Worm (Caenorhabditis elegans) whole organism, L3 larva: ENCODE data around the gene R11E3.19.

Source experiments
- R02D3.7 ChIP-seq: fragments of 150-350 bp; optimal IDR thresholded peaks from 2 replicates; lab custom pipeline; 2014; ENCODE audit warnings: missing biosample characterization, missing genetic modification characterization
- ZK546.5 ChIP-seq: sonication (generic microtip); optimal IDR thresholded peaks from 2 replicates; lab custom pipeline; 2017; ENCODE audit warnings: missing biosample characterization, missing genetic modification characterization
- aly-2 ChIP-seq: fragments of 150-350 bp; optimal IDR thresholded peaks from 2 replicates; lab custom pipeline; 2014; ENCODE audit warnings: missing biosample characterization, missing genetic modification characterization
- ceh-16 ChIP-seq: sonication (generic microtip); optimal IDR thresholded peaks from 2 replicates; lab custom pipeline; 2017; ENCODE audit warnings: missing biosample characterization, missing genetic modification characterization
- ceh-28 ChIP-seq: fragments of 150-350 bp; optimal IDR thresholded peaks from 2 replicates; lab custom pipeline; 2014; ENCODE audit warnings: missing biosample characterization, missing genetic modification reagents, missing genetic modification characterization
- ceh-82 ChIP-seq: fragments of 150-350 bp; optimal IDR thresholded peaks from 2 replicates; lab custom pipeline; 2014; ENCODE audit warnings: missing biosample characterization, missing genetic modification characterization
- ceh-9 ChIP-seq: sonication (generic microtip); optimal IDR thresholded peaks from 2 replicates; lab custom pipeline; 2018; ENCODE audit warnings: missing biosample characterization, missing genetic modification characterization
- daf-12 ChIP-seq: fragments of 150-350 bp; optimal IDR thresholded peaks from 2 replicates; lab custom pipeline; 2014; ENCODE audit warnings: missing biosample characterization, missing genetic modification reagents, missing genetic modification characterization
- egl-27 ChIP-seq: sonication (generic microtip); optimal IDR thresholded peaks from 4 replicates; lab custom pipeline; 2017; ENCODE audit warnings: missing biosample characterization, missing genetic modification reagents, missing genetic modification characterization
- egl-5 ChIP-seq: fragments of 150-350 bp; optimal IDR thresholded peaks from 2 replicates; lab custom pipeline; 2017; ENCODE audit warnings: missing biosample characterization, missing genetic modification reagents, missing genetic modification characterization, inconsistent platforms
- elt-1 ChIP-seq: fragments of 150-350 bp; optimal IDR thresholded peaks from 2 replicates; lab custom pipeline; 2014; ENCODE audit warnings: missing biosample characterization, missing genetic modification characterization
- elt-2 ChIP-seq: sonication (generic microtip); optimal IDR thresholded peaks from 2 replicates; lab custom pipeline; 2016; ENCODE audit warnings: missing genetic modification reagents, mild to moderate bottlenecking, missing genetic modification characterization, missing compliant biosample characterization
- elt-3 ChIP-seq, 3 experiments: fragments of 150-350 bp in 1 of 3; sonication (generic microtip) in 2 of 3; optimal IDR thresholded peaks; 2 replicates in 2 of 3; 4 replicates in 1 of 3; lab custom pipeline; 2014 to 2017; ENCODE audit warnings: missing biosample characterization in 3 of 3, missing genetic modification characterization in 3 of 3
- eor-1 ChIP-seq, 2 experiments: fragments of 150-350 bp; optimal IDR thresholded peaks; 2 replicates each; lab custom pipeline; 2014 to 2018; ENCODE audit warnings: missing biosample characterization in 2 of 2, missing genetic modification characterization in 2 of 2
- fkh-10 ChIP-seq: sonication (generic microtip); optimal IDR thresholded peaks from 2 replicates; lab custom pipeline; 2017; ENCODE audit warnings: missing biosample characterization, missing genetic modification reagents, missing genetic modification characterization
- fkh-2 ChIP-seq: fragments of 150-350 bp; optimal IDR thresholded peaks from 2 replicates; lab custom pipeline; 2014; ENCODE audit warnings: missing biosample characterization, missing genetic modification reagents, missing genetic modification characterization
- fos-1 ChIP-seq: fragments of 150-350 bp; optimal IDR thresholded peaks from 2 replicates; lab custom pipeline; 2014; ENCODE audit warnings: missing biosample characterization, missing genetic modification characterization
- jun-1 ChIP-seq: fragments of 150-350 bp; optimal IDR thresholded peaks from 2 replicates; lab custom pipeline; 2014; ENCODE audit warnings: missing biosample characterization, missing genetic modification reagents, missing genetic modification characterization
- lin-39 ChIP-seq: fragments of 150-350 bp; optimal IDR thresholded peaks from 2 replicates; lab custom pipeline; 2018; ENCODE audit warnings: missing biosample characterization, missing genetic modification reagents, missing genetic modification characterization
- mdl-1 ChIP-seq: fragments of 150-350 bp; optimal IDR thresholded peaks from 2 replicates; lab custom pipeline; 2014; ENCODE audit warnings: missing biosample characterization, missing genetic modification characterization
- mml-1 ChIP-seq: fragments of 150-350 bp; sonication (generic microtip); optimal IDR thresholded peaks from 3 replicates; lab custom pipeline; 2014; ENCODE audit warnings: missing biosample characterization, missing genetic modification characterization
- nfya-1 ChIP-seq: sonication (generic microtip); optimal IDR thresholded peaks from 2 replicates; lab custom pipeline; 2017; ENCODE audit warnings: missing genetic modification characterization, mild to moderate bottlenecking, missing compliant biosample characterization, antibody characterized with exemption, moderate library complexity; ENCODE audit not compliant: insufficient read depth
- nhr-11 ChIP-seq: fragments of 150-350 bp; optimal IDR thresholded peaks from 2 replicates; lab custom pipeline; 2014; ENCODE audit warnings: missing biosample characterization, missing genetic modification characterization
- nhr-12 ChIP-seq: fragments of 150-350 bp; optimal IDR thresholded peaks from 2 replicates; lab custom pipeline; 2014; ENCODE audit warnings: missing biosample characterization, missing genetic modification characterization
- nhr-23 ChIP-seq: fragments of 150-350 bp; optimal IDR thresholded peaks from 2 replicates; lab custom pipeline; 2014; ENCODE audit warnings: missing biosample characterization, missing genetic modification reagents, missing genetic modification characterization
- nhr-237 ChIP-seq: fragments of 150-350 bp; optimal IDR thresholded peaks from 2 replicates; lab custom pipeline; 2014; ENCODE audit warnings: missing biosample characterization, missing genetic modification characterization
- nhr-25 ChIP-seq: sonication (generic microtip); optimal IDR thresholded peaks from 2 replicates; lab custom pipeline; 2017; ENCODE audit warnings: missing biosample characterization, missing genetic modification characterization
- nhr-28 ChIP-seq: fragments of 150-350 bp; optimal IDR thresholded peaks from 2 replicates; lab custom pipeline; 2014; ENCODE audit warnings: missing biosample characterization, missing genetic modification characterization
- nhr-43 ChIP-seq: sonication (generic microtip); optimal IDR thresholded peaks from 2 replicates; lab custom pipeline; 2016; ENCODE audit warnings: mild to moderate bottlenecking, missing genetic modification characterization, missing compliant biosample characterization; ENCODE audit not compliant: poor library complexity, severe bottlenecking
- nhr-67 ChIP-seq: fragments of 150-350 bp; optimal IDR thresholded peaks from 2 replicates; lab custom pipeline; 2014; ENCODE audit warnings: missing biosample characterization, missing genetic modification characterization
- nhr-76 ChIP-seq: fragments of 150-350 bp; sonication (generic microtip); optimal IDR thresholded peaks from 5 replicates; lab custom pipeline; 2014; ENCODE audit warnings: missing biosample characterization, missing genetic modification characterization
- nhr-77 ChIP-seq: fragments of 150-350 bp; optimal IDR thresholded peaks from 2 replicates; lab custom pipeline; 2014; ENCODE audit warnings: missing biosample characterization, missing genetic modification characterization
- pha-4 ChIP-seq: fragments of 150-350 bp; optimal IDR thresholded peaks from 2 replicates; lab custom pipeline; 2014; ENCODE audit warnings: missing biosample characterization, missing genetic modification reagents, missing genetic modification characterization
- pqm-1 ChIP-seq: fragments of 150-350 bp; optimal IDR thresholded peaks from 2 replicates; lab custom pipeline; 2017; ENCODE audit warnings: missing biosample characterization, missing genetic modification characterization, inconsistent platforms
- sea-2 ChIP-seq: fragments of 150-350 bp; sonication (generic microtip); optimal IDR thresholded peaks from 4 replicates; lab custom pipeline; 2014; ENCODE audit warnings: missing biosample characterization, missing genetic modification reagents, missing genetic modification characterization
- skn-1 ChIP-seq: fragments of 150-350 bp; optimal IDR thresholded peaks from 2 replicates; lab custom pipeline; 2014; ENCODE audit warnings: missing biosample characterization, missing genetic modification characterization
- snpc-4 ChIP-seq: fragments of 150-350 bp; optimal IDR thresholded peaks from 2 replicates; lab custom pipeline; 2014; ENCODE audit warnings: missing biosample characterization, missing genetic modification characterization
- tbx-2 ChIP-seq: sonication (generic microtip); optimal IDR thresholded peaks from 2 replicates; lab custom pipeline; 2016; ENCODE audit warnings: mild to moderate bottlenecking, missing genetic modification characterization, missing compliant biosample characterization
- unc-39 ChIP-seq: sonication (generic microtip); optimal IDR thresholded peaks from 4 replicates; lab custom pipeline; 2017; ENCODE audit warnings: missing biosample characterization, missing genetic modification characterization
- unc-62 ChIP-seq: fragments of 150-350 bp; sonication (generic microtip); optimal IDR thresholded peaks from 4 replicates; lab custom pipeline; 2014; ENCODE audit warnings: missing biosample characterization, missing genetic modification reagents, missing genetic modification characterization
- zag-1 ChIP-seq: fragments of 150-350 bp; optimal IDR thresholded peaks from 2 replicates; lab custom pipeline; 2014; ENCODE audit warnings: missing biosample characterization, missing genetic modification characterization
- ztf-11 ChIP-seq: fragments of 150-350 bp; optimal IDR thresholded peaks from 2 replicates; lab custom pipeline; 2014; ENCODE audit warnings: missing biosample characterization, missing genetic modification characterization
- ztf-4 ChIP-seq: fragments of 150-350 bp; optimal IDR thresholded peaks from 2 replicates; lab custom pipeline; 2014; ENCODE audit warnings: missing biosample characterization, missing genetic modification characterization

The R11E3.19 gene

DNA sequence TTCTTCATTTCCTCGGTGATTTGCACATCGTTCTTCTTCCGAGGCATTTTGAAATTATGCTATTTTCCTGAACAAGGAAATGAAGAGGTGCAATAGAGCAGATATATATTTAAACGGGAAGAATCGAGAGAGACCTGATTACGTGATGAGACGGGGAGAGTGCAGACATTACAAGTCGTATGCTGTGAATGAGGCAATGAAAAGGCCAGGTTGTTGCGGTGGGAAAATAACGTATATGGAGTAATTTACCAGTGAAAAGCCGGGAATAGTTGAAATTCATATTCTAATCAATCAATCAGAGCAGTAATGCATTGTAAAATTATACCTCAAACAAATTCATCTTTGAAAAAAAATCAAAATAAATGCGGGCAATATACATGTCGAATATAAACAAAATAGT lies 17.2 kb downstream of the R11E3.19 start, which contains the start of gene Y17G9B.8:
Gene Y17G9B.8, minus strand, starts transcription at position 182 of the 400 bp plus-strand sequence.
- no peak for TF ChIP-seq unc-39 (tag; lab: Kevin White, UChicago)
- TF ChIP-seq, all 47 proteins: peak for 0

DNA sequence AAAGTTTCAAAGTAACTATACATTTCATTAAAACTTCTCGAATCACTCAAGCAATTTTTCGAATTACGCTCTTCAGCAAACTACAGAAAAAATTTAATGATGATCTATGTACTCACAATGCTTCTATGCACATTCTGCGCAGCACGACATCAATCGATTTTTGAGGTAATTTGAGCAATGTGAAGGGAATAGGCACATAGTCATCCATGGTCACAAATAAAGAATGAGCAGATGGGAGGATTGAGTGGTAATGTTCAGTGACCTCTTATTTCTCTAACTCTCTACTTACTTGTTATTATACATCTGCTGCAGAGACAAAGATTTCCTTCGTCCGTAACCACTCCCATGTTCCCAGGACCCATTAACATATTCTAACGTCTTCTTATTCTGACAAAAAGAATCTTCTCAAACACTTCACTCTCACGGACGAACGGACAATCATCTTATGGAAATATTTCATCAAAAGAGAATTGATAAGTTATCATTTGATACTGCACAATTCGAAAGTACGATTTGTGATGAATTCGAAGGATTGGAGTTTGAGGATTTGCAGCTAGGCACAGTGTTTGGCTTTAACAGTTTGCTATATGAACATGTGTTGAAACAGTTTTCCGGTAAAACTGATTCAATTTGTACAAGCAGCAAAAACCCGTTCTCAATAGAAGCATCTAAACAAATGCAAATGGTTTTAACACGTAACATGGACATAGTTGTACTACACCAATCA lies 19.8 kb downstream of the R11E3.19 start, which contains the start of the genes fbxb-77 and Y17G9B.11:
Gene fbxb-77, minus strand, starts transcription at position 229 of the 727 bp plus-strand sequence.
Gene Y17G9B.11, plus strand, starts transcription at position 677 of the 727 bp plus-strand sequence.
- TF ChIP-seq ceh-28 = no peak
- TF ChIP-seq ceh-82 (tag; lab: Kevin White, UChicago) = no peak
- no peak for TF ChIP-seq ztf-11 (tag; lab: Kevin White, UChicago)
- no peak for TF ChIP-seq nfya-1 (tag; lab: Kevin White, UChicago)
- TF ChIP-seq elt-1 (tag; lab: Kevin White, UChicago) = no peak
- no peak for TF ChIP-seq nhr-76
- TF ChIP-seq, all 47 proteins: peak for 0

DNA sequence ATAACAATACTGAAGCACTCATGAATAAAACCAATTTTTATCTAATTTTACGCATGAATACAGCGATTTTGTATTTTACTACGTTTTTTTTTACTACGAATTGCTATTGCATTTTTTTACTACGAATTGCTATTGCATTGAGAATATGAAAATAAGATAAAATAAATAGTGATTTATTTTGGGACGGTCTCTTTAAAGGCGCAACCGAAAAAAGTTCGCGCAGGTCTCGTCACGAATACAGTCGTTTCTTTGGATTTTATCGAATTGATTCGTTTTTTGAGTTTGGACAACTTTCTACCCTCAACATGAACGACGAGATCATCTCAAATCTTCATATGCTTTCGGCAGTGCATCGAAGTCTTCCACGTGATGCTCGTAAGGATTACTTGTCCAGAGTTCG lies 24.1 kb downstream of the R11E3.19 start, which contains the start of gene Y17G9B.4:
Gene Y17G9B.4, plus strand, starts transcription at position 306 of the 400 bp plus-strand sequence.
- TF ChIP-seq mml-1 (tag; lab: Kevin White, UChicago) (no peak), jun-1 (tag; lab: Kevin White, UChicago) (no peak), ceh-9 (no peak), mdl-1 (no peak), pqm-1 (tag; lab: Kevin White, UChicago) (no peak), unc-39 (tag; lab: Kevin White, UChicago) (no peak)

ce11 chrIV:4749728-4750278 lies 26.1 kb downstream of the R11E3.19 start, which contains the start of the genes rpl-20 and Y17G9B.5:
rpl-20 (minus strand) TSS chrIV:4749778.
Y17G9B.5 (plus strand) TSS chrIV:4750240.
- TF ChIP-seq nhr-67 (tag; lab: Kevin White, UChicago) (peak; percentile 67), zag-1 (tag; lab: Kevin White, UChicago) (peak; percentile 87), nhr-76 (peak; percentile 90), aly-2 (tag; lab: Kevin White, UChicago) (peak; percentile 97), elt-2 (peak; percentile 98), egl-27 (peak; percentile 94), unc-62 (GFP tag; lab: Kevin White, UChicago) (peak; percentile 97), nhr-12 (tag; lab: Kevin White, UChicago) (no peak), daf-12 (tag; lab: Kevin White, UChicago) (peak; percentile 87), fkh-2 (tag; lab: Kevin White, UChicago) (peak; percentile 83), nhr-23 (tag; lab: Kevin White, UChicago) (peak; percentile 100), mml-1 (tag; lab: Kevin White, UChicago) (no peak), skn-1 (tag; lab: Kevin White, UChicago) (peak; percentile 97), fos-1 (tag; lab: Kevin White, UChicago) (peak; percentile 94), ceh-28 (peak; percentile 98), nhr-11 (tag; lab: Kevin White, UChicago) (peak; percentile 98), nhr-25 (tag; lab: Kevin White, UChicago) (peak; percentile 100), nfya-1 (tag; lab: Kevin White, UChicago) (peak; percentile 100), elt-3 (tag; optimal IDR thresholded peaks at IDR 0.05; lab: Kevin White, UChicago) (peak; percentile 94 to 97 (median 94)), fkh-10 (GFP tag; lab: Kevin White, UChicago) (peak; percentile 100), egl-5 (peak; percentile 98), tbx-2 (tag; lab: Kevin White, UChicago) (peak; percentile 98), ceh-82 (tag; lab: Kevin White, UChicago) (peak; percentile 98), ztf-11 (tag; lab: Kevin White, UChicago) (peak; percentile 64), R02D3.7 (tag; lab: Kevin White, UChicago) (peak; percentile 100), mdl-1 (peak; percentile 31), nhr-237 (tag; lab: Kevin White, UChicago) (peak; percentile 39), ceh-9 (no peak), ZK546.5 (tag; lab: Kevin White, UChicago) (peak; percentile 83), eor-1 (tag; optimal IDR thresholded peaks at IDR 0.05; lab: Kevin White, UChicago) (no peak), elt-1 (tag; lab: Kevin White, UChicago) (peak; percentile 97), pha-4 (tag; lab: Kevin White, UChicago) (peak; percentile 100), jun-1 (tag; lab: Kevin White, UChicago) (peak; percentile 99), ceh-16 (peak; percentile 60), snpc-4 (tag; lab: Kevin White, UChicago) (peak; percentile 98), lin-39 (tag; lab: Kevin White, UChicago) (peak; percentile 99), nhr-28 (tag; lab: Kevin White, UChicago) (peak; percentile 98), ztf-4 (tag; lab: Kevin White, UChicago) (peak; percentile 97), sea-2 (GFP tag; lab: Kevin White, UChicago) (peak; percentile 85), nhr-43 (tag; lab: Kevin White, UChicago) (peak; percentile 99), nhr-77 (peak; percentile 97)
